Fruit fly (Drosophila melanogaster) whole organism, embryonic: ENCODE measurements around the gene Usp14.

Source experiments
- Ada2b ChIP-seq: fragments of 200-800 bp; sonication (Bioruptor generic); IDR thresholded peaks from 2 replicates; pipeline ENCODE4 v1.3.6; 2022; ENCODE audit warnings: missing biosample characterization, missing genetic modification characterization
- Adf1 ChIP-seq: fragments of 200-800 bp; sonication (Bioruptor generic); IDR thresholded peaks from 2 replicates; pipeline ENCODE4 v1.3.6; 2022; ENCODE audit warnings: missing biosample characterization, missing genetic modification characterization
- Antp ChIP-seq: fragments of 200-800 bp; sonication (Bioruptor generic); optimal IDR thresholded peaks from 3 replicates; lab custom pipeline; 2016; ENCODE audit warnings: missing biosample characterization, missing genetic modification characterization
- B-H2 ChIP-seq: fragments of 200-800 bp; sonication (Bioruptor generic); optimal IDR thresholded peaks from 2 replicates; lab custom pipeline; 2018; ENCODE audit warnings: missing biosample characterization, mild to moderate bottlenecking, missing genetic modification characterization
- CG10654 ChIP-seq: fragments of 200-800 bp; sonication (Bioruptor generic); optimal IDR thresholded peaks from 2 replicates; lab custom pipeline; 2016; ENCODE audit warnings: missing biosample characterization, missing genetic modification characterization
- CG11093 ChIP-seq: fragments of 200-800 bp; sonication (Bioruptor generic); IDR thresholded peaks from 3 replicates; pipeline ENCODE4 v1.3.6; 2022; ENCODE audit warnings: missing biosample characterization, missing genetic modification characterization
- CG15601 ChIP-seq: fragments of 200-800 bp; sonication (Bioruptor generic); optimal IDR thresholded peaks from 3 replicates; lab custom pipeline; 2019; ENCODE audit warnings: missing biosample characterization, mild to moderate bottlenecking, missing genetic modification characterization, moderate library complexity
- CG16813 ChIP-seq: fragments of 200-800 bp; sonication (Bioruptor generic); IDR thresholded peaks from 3 replicates; pipeline ENCODE4 v1.3.6; 2022; ENCODE audit warnings: missing biosample characterization, missing genetic modification characterization; ENCODE audit not compliant: partially characterized antibody
- CG16815 ChIP-seq: fragments of 200-800 bp; sonication (Bioruptor generic); optimal IDR thresholded peaks from 3 replicates; lab custom pipeline; 2017; ENCODE audit warnings: missing biosample characterization, mild to moderate bottlenecking, missing genetic modification characterization
- CG17568 ChIP-seq: fragments of 200-800 bp; sonication (Bioruptor generic); optimal IDR thresholded peaks from 2 replicates; lab custom pipeline; 2018; ENCODE audit warnings: missing biosample characterization, mild to moderate bottlenecking, missing genetic modification characterization, moderate library complexity
- CG2120 ChIP-seq: fragments of 200-800 bp; sonication (Bioruptor generic); optimal IDR thresholded peaks from 3 replicates; lab custom pipeline; 2016; ENCODE audit warnings: missing biosample characterization, missing genetic modification characterization
- CG31441 ChIP-seq: fragments of 200-800 bp; sonication (Bioruptor generic); IDR thresholded peaks from 2 replicates; pipeline ENCODE4 v1.3.6; 2022; ENCODE audit warnings: missing biosample characterization, missing genetic modification characterization
- CG32532 ChIP-seq: fragments of 200-800 bp; sonication (Bioruptor generic); IDR thresholded peaks from 2 replicates; pipeline ENCODE4 v1.3.6; 2022; ENCODE audit warnings: missing biosample characterization, missing genetic modification characterization
- CG3407 ChIP-seq: fragments of 200-800 bp; sonication (Bioruptor generic); optimal IDR thresholded peaks from 2 replicates; lab custom pipeline; 2018; ENCODE audit warnings: missing biosample characterization, mild to moderate bottlenecking, missing genetic modification characterization
- CG34376 ChIP-seq: fragments of 200-800 bp; sonication (Bioruptor generic); optimal IDR thresholded peaks from 2 replicates; lab custom pipeline; 2018; ENCODE audit warnings: missing biosample characterization, mild to moderate bottlenecking, missing genetic modification characterization
- CG3995 ChIP-seq: fragments of 200-800 bp; sonication (Bioruptor generic); optimal IDR thresholded peaks from 3 replicates; lab custom pipeline; 2016; ENCODE audit warnings: missing biosample characterization, missing genetic modification characterization
- CG4328 ChIP-seq: fragments of 200-800 bp; sonication (Bioruptor generic); optimal IDR thresholded peaks from 3 replicates; lab custom pipeline; 2017; ENCODE audit warnings: missing biosample characterization, missing genetic modification reagents, missing genetic modification characterization
- CG5245 ChIP-seq: fragments of 200-800 bp; sonication (Bioruptor generic); optimal IDR thresholded peaks from 3 replicates; lab custom pipeline; 2016; ENCODE audit warnings: missing biosample characterization, missing genetic modification characterization
- CG6654 ChIP-seq: fragments of 200-800 bp; sonication (Bioruptor generic); optimal IDR thresholded peaks from 2 replicates; lab custom pipeline; 2017; ENCODE audit warnings: missing biosample characterization, mild to moderate bottlenecking, missing genetic modification characterization
- CG6765 ChIP-seq: fragments of 200-800 bp; sonication (Bioruptor generic); optimal IDR thresholded peaks from 3 replicates; lab custom pipeline; 2017; ENCODE audit warnings: missing biosample characterization, mild to moderate bottlenecking, missing genetic modification characterization
- CG6854 ChIP-seq: fragments of 200-800 bp; sonication (Bioruptor generic); optimal IDR thresholded peaks from 3 replicates; lab custom pipeline; 2017; ENCODE audit warnings: missing biosample characterization, mild to moderate bottlenecking, missing genetic modification characterization
- CG7745 ChIP-seq: fragments of 200-800 bp; sonication (Bioruptor generic); optimal IDR thresholded peaks from 2 replicates; lab custom pipeline; 2018; ENCODE audit warnings: missing biosample characterization, mild to moderate bottlenecking, missing genetic modification characterization, moderate library complexity
- CG8924 ChIP-seq: fragments of 200-800 bp; optimal IDR thresholded peaks from 3 replicates; lab custom pipeline; 2019; ENCODE audit warnings: missing biosample characterization, mild to moderate bottlenecking, missing genetic modification characterization, moderate library complexity
- CG9932 ChIP-seq: fragments of 200-800 bp; sonication (Bioruptor generic); IDR thresholded peaks from 2 replicates; pipeline ENCODE4 v1.3.6; 2022; ENCODE audit warnings: missing biosample characterization, missing genetic modification characterization
- Dll ChIP-seq: fragments of 200-800 bp; sonication (Bioruptor generic); IDR thresholded peaks from 4 replicates; pipeline ENCODE4 v1.3.6; 2022; ENCODE audit warnings: missing biosample characterization, missing genetic modification characterization; ENCODE audit not compliant: partially characterized antibody
- E2f1 ChIP-seq: fragments of 200-800 bp; sonication (Bioruptor generic); IDR thresholded peaks from 2 replicates; pipeline ENCODE4 v1.3.6; 2022; ENCODE audit warnings: missing biosample characterization, missing genetic modification characterization
- Myb ChIP-seq: fragments of 200-800 bp; sonication (Bioruptor generic); optimal IDR thresholded peaks from 2 replicates; lab custom pipeline; 2016; ENCODE audit warnings: missing biosample characterization, missing genetic modification characterization
- Nf-YC ChIP-seq: fragments of 200-800 bp; optimal IDR thresholded peaks from 3 replicates; lab custom pipeline; 2019; ENCODE audit warnings: missing biosample characterization, mild to moderate bottlenecking, missing genetic modification characterization, moderate library complexity
- Sox100B ChIP-seq: fragments of 200-800 bp; sonication (Bioruptor generic); optimal IDR thresholded peaks from 3 replicates; lab custom pipeline; 2018; ENCODE audit warnings: missing biosample characterization, mild to moderate bottlenecking, missing genetic modification characterization
- Usf ChIP-seq: fragments of 200-800 bp; sonication (Bioruptor generic); optimal IDR thresholded peaks from 2 replicates; lab custom pipeline; 2017; ENCODE audit warnings: missing genotype, missing biosample characterization, missing genetic modification characterization
- bowl ChIP-seq: fragments of 200-800 bp; sonication (Bioruptor generic); IDR thresholded peaks from 2 replicates; pipeline ENCODE4 v1.3.6; 2022; ENCODE audit warnings: missing biosample characterization, missing genetic modification characterization
- btn ChIP-seq: fragments of 200-800 bp; sonication (Bioruptor generic); optimal IDR thresholded peaks from 2 replicates; lab custom pipeline; 2016; ENCODE audit warnings: missing biosample characterization, missing genetic modification characterization
- corto ChIP-seq: fragments of 200-800 bp; sonication (Bioruptor generic); optimal IDR thresholded peaks from 2 replicates; lab custom pipeline; 2016; ENCODE audit warnings: missing biosample characterization, mild to moderate bottlenecking, missing genetic modification characterization, moderate library complexity
- fd3F ChIP-seq: fragments of 200-800 bp; sonication (Bioruptor generic); optimal IDR thresholded peaks from 2 replicates; lab custom pipeline; 2018; ENCODE audit warnings: missing biosample characterization, mild to moderate bottlenecking, missing genetic modification characterization, moderate library complexity
- gem ChIP-seq: fragments of 200-800 bp; sonication (Bioruptor generic); optimal IDR thresholded peaks from 2 replicates; lab custom pipeline; 2019; ENCODE audit warnings: missing biosample characterization, mild to moderate bottlenecking, missing genetic modification characterization, moderate library complexity
- hbn ChIP-seq: fragments of 200-800 bp; sonication (Bioruptor generic); IDR thresholded peaks from 2 replicates; pipeline ENCODE4 v1.3.6; 2022; ENCODE audit warnings: missing biosample characterization, missing genetic modification characterization; ENCODE audit not compliant: partially characterized antibody
- her ChIP-seq: fragments of 200-800 bp; sonication (Bioruptor generic); optimal IDR thresholded peaks from 2 replicates; lab custom pipeline; 2016; ENCODE audit warnings: missing biosample characterization, missing genetic modification characterization
- inv ChIP-seq: fragments of 200-800 bp; sonication (Bioruptor generic); IDR thresholded peaks from 2 replicates; pipeline ENCODE4 v1.3.6; 2022; ENCODE audit warnings: missing biosample characterization, missing genetic modification characterization; ENCODE audit not compliant: partially characterized antibody
- kah ChIP-seq: fragments of 200-800 bp; sonication (Bioruptor generic); optimal IDR thresholded peaks from 2 replicates; lab custom pipeline; 2018; ENCODE audit warnings: missing biosample characterization, mild to moderate bottlenecking, missing genetic modification characterization
- kay ChIP-seq: fragments of 200-800 bp; sonication (Bioruptor generic); optimal IDR thresholded peaks from 2 replicates; lab custom pipeline; 2016; ENCODE audit warnings: missing biosample characterization, missing genetic modification characterization
- row ChIP-seq: fragments of 200-800 bp; sonication (Bioruptor generic); IDR thresholded peaks from 3 replicates; pipeline ENCODE4 v1.3.6; 2022; ENCODE audit warnings: missing biosample characterization, missing genetic modification characterization
- sens ChIP-seq: fragments of 200-800 bp; sonication (Bioruptor generic); peaks from one replicate; lab custom pipeline; 2016; ENCODE audit warnings: missing biosample characterization, missing genetic modification characterization
- seq ChIP-seq: fragments of 200-800 bp; sonication (Bioruptor generic); IDR thresholded peaks from 2 replicates; pipeline ENCODE4 v1.3.6; 2022; ENCODE audit warnings: missing biosample characterization, missing genetic modification characterization
- slou ChIP-seq: fragments of 200-800 bp; sonication (Bioruptor generic); optimal IDR thresholded peaks from 3 replicates; lab custom pipeline; 2016; ENCODE audit warnings: missing biosample characterization, missing genetic modification characterization
- sqz ChIP-seq: fragments of 200-800 bp; sonication (Bioruptor generic); optimal IDR thresholded peaks from 3 replicates; lab custom pipeline; 2018; ENCODE audit warnings: missing biosample characterization, mild to moderate bottlenecking, missing genetic modification characterization
- stc ChIP-seq: fragments of 200-800 bp; sonication (Bioruptor generic); IDR thresholded peaks from 2 replicates; pipeline ENCODE4 v1.3.6; 2022; ENCODE audit warnings: missing biosample characterization, missing genetic modification characterization
- stwl ChIP-seq: fragments of 200-800 bp; sonication (Bioruptor generic); optimal IDR thresholded peaks from 3 replicates; lab custom pipeline; 2018; ENCODE audit warnings: missing biosample characterization, mild to moderate bottlenecking, missing genetic modification characterization, moderate library complexity
- tgo ChIP-seq: fragments of 200-800 bp; sonication (Bioruptor generic); IDR thresholded peaks from 3 replicates; pipeline ENCODE4 v1.3.6; 2022; ENCODE audit warnings: missing biosample characterization, missing genetic modification characterization
- unpg ChIP-seq: fragments of 200-800 bp; sonication (Bioruptor generic); optimal IDR thresholded peaks from 3 replicates; lab custom pipeline; 2018; ENCODE audit warnings: missing biosample characterization, mild to moderate bottlenecking, missing genetic modification characterization, moderate library complexity
- wor ChIP-seq: fragments of 200-800 bp; sonication (Bioruptor generic); IDR thresholded peaks from 2 replicates; pipeline ENCODE4 v1.3.6; 2022; ENCODE audit warnings: missing biosample characterization, missing genetic modification characterization
- zen ChIP-seq: fragments of 200-800 bp; sonication (Bioruptor generic); optimal IDR thresholded peaks from 3 replicates; lab custom pipeline; 2018; ENCODE audit warnings: missing biosample characterization, mild to moderate bottlenecking, missing genetic modification characterization, moderate library complexity

The Usp14 gene

dm6 chr2L:10299810-10300147 is 14.4 kb downstream of the Usp14 start, which contains the start of gene CYLD (continued):
- TF ChIP-seq stwl (tag; lab: Kevin White, UChicago) (peak; percentile 67), bowl (GFP tag; lab: Robert Waterston, UW) (no peak; the same call in 1 of the 2 replicates), CG7745 (tag; lab: Kevin White, UChicago) (no peak), CG32532 (GFP tag; lab: Robert Waterston, UW) (peak; percentile 84; the same call in 1 of the 2 replicates), CG9932 (GFP tag; lab: Robert Waterston, UW) (no peak), sqz (GFP tag; lab: Kevin White, UChicago) (peak; percentile 50), CG3407 (GFP tag; lab: Kevin White, UChicago) (peak; percentile 20), CG16813 (GFP tag; lab: Robert Waterston, UW) (no peak), zen (peak; percentile 62), Adf1 (GFP tag; lab: Robert Waterston, UW) (peak; percentile 40; the same call in 1 of the 2 replicates), CG4328 (GFP tag; lab: Kevin White, UChicago) (no peak), seq (GFP tag; lab: Robert Waterston, UW) (peak; percentile 41; the same call in 1 of the 2 replicates), Myb (GFP tag; lab: Kevin White, UChicago) (no peak), kah (no peak), CG5245 (peak; percentile 44), kay (GFP tag; lab: Kevin White, UChicago) (peak; percentile 28), slou (GFP tag; lab: Kevin White, UChicago) (peak; percentile 73), B-H2 (GFP tag; lab: Kevin White, UChicago) (peak; percentile 14), inv (GFP tag; lab: Robert Waterston, UW) (no peak), CG10654 (GFP tag; lab: Kevin White, UChicago) (peak; percentile 61), Usf (GFP tag; lab: Kevin White, UChicago) (no peak), her (GFP tag; lab: Kevin White, UChicago) (no peak), Antp (no peak), fd3F (GFP tag; lab: Kevin White, UChicago) (peak; percentile 51), CG6854 (GFP tag; lab: Kevin White, UChicago) (peak; percentile 27), stc (GFP tag; lab: Robert Waterston, UW) (peak; percentile 77), CG6654 (no peak), wor (GFP tag; lab: Robert Waterston, UW) (peak; percentile 30; the same call in 1 of the 2 replicates), CG3995 (GFP tag; lab: Kevin White, UChicago) (no peak), CG16815 (GFP tag; lab: Kevin White, UChicago) (no peak), Ada2b (GFP tag; lab: Robert Waterston, UW) (peak; percentile 40; the same call in 1 of the 2 replicates), corto (no peak), unpg (GFP tag; lab: Kevin White, UChicago) (peak; percentile 83), Nf-YC (tag; lab: Kevin White, UChicago) (peak; percentile 63), CG17568 (GFP tag; lab: Kevin White, UChicago) (no peak), tgo (peak; percentile 61; the same call in 2 of the 3 replicates), CG11093 (GFP tag; lab: Robert Waterston, UW) (no peak), sens (peak; percentile 96), CG34376 (GFP tag; lab: Kevin White, UChicago) (peak; percentile 19), Dll (GFP tag; lab: Robert Waterston, UW) (peak; percentile 58; the same call in 1 of the 4 replicates), btn (no peak), CG8924 (tag; lab: Kevin White, UChicago) (peak; percentile 83), hbn (GFP tag; lab: Robert Waterston, UW) (no peak), CG15601 (tag; lab: Kevin White, UChicago) (peak; percentile 70), Sox100B (GFP tag; lab: Kevin White, UChicago) (peak; percentile 57), row (GFP tag; lab: Robert Waterston, UW) (peak; percentile 77), E2f1 (GFP tag; lab: Robert Waterston, UW) (peak; percentile 51; the same call in 1 of the 2 replicates), CG31441 (GFP tag; lab: Robert Waterston, UW) (peak; percentile 76), CG2120 (peak; percentile 76), gem (peak; percentile 89), CG6765 (GFP tag; lab: Kevin White, UChicago) (peak; percentile 18)
